Worm (Caenorhabditis elegans): ENCODE data around the gene Y57G11C.1147.
A peak's percentile ranks its signal among the peaks of the same experiment; 100 is the strongest.

The Y57G11C.1147 gene

ce11 chrIV:14836885-14837284 lies 39.6 kb upstream of the Y57G11C.1147 start, which contains the start of gene Y57G11C.22:
Gene Y57G11C.22, plus strand, starts transcription at chrIV:14837211.
- TF ChIP-seq ceh-90 (tag; optimal IDR thresholded peaks at IDR 0.05): no peak
- peak; percentile 39 for TF ChIP-seq fkh-8 (tag; optimal IDR thresholded peaks at IDR 0.05)
- no peak for TF ChIP-seq Y116A8C.19 (tag; optimal IDR thresholded peaks at IDR 0.05; ENCODE audit: borderline replicate concordance)
- TF ChIP-seq sox-4 (tag; optimal IDR thresholded peaks at IDR 0.05): peak; percentile 14
- TF ChIP-seq nhr-28 (tag; optimal IDR thresholded peaks at IDR 0.05): no peak
- no peak for TF ChIP-seq lin-39 (tag; optimal IDR thresholded peaks at IDR 0.05)
- no peak for TF ChIP-seq tlp-1 (tag; optimal IDR thresholded peaks at IDR 0.05)
- no peak for TF ChIP-seq mef-2 (tag; optimal IDR thresholded peaks at IDR 0.05)
- TF ChIP-seq ceh-82 (tag; optimal IDR thresholded peaks at IDR 0.05): peak; percentile 16 to 66 (median 27)
- TF ChIP-seq isw-1 (GFP tag; IDR thresholded peaks at IDR 0.05): no peak; the same call in 1 of the 2 replicates
- TF ChIP-seq efl-1 (optimal IDR thresholded peaks at IDR 0.05): peak; percentile 71 to 82
- TF ChIP-seq efl-1 (GFP tag; optimal IDR thresholded peaks at IDR 0.05 in 1 of 2): peak in 1 of 2 experiments; percentile 64
- TF ChIP-seq mab-9 (GFP tag; IDR thresholded peaks at IDR 0.05): no peak
- no peak for TF ChIP-seq vab-15 (tag; optimal IDR thresholded peaks at IDR 0.05)
- no peak for TF ChIP-seq hlh-17 (GFP tag; optimal IDR thresholded peaks at IDR 0.05; ENCODE audit: borderline replicate concordance)
- no peak for TF ChIP-seq hlh-4 (tag; optimal IDR thresholded peaks at IDR 0.05)
- no peak for TF ChIP-seq C34B4.2 (tag; optimal IDR thresholded peaks at IDR 0.05)
- no peak for TF ChIP-seq zag-1 (tag; optimal IDR thresholded peaks at IDR 0.05)
- peak; percentile 72 for TF ChIP-seq swsn-7 (tag; optimal IDR thresholded peaks at IDR 0.05)
- no peak for TF ChIP-seq sup-37 (GFP tag; optimal IDR thresholded peaks at IDR 0.05)
- no peak for TF ChIP-seq fos-1 (tag; optimal IDR thresholded peaks at IDR 0.05)
- no peak for TF ChIP-seq lin-14 (GFP tag; optimal IDR thresholded peaks at IDR 0.05)
- TF ChIP-seq nhr-76 (tag; optimal IDR thresholded peaks at IDR 0.05): no peak
- TF ChIP-seq nhr-47 (tag; optimal IDR thresholded peaks at IDR 0.05): peak; percentile 67
- no peak for TF ChIP-seq mdl-1 (tag; optimal IDR thresholded peaks at IDR 0.05)
- TF ChIP-seq rnt-1 (tag; optimal IDR thresholded peaks at IDR 0.05): no peak
- no peak for TF ChIP-seq egl-13 (tag; optimal IDR thresholded peaks at IDR 0.05)
- TF ChIP-seq elt-3 (tag; optimal IDR thresholded peaks at IDR 0.05): no peak
- no peak for TF ChIP-seq nhr-11 (tag; optimal IDR thresholded peaks at IDR 0.05)
- TF ChIP-seq pag-3 (tag; optimal IDR thresholded peaks at IDR 0.05; ENCODE audit: borderline replicate concordance, insufficient read depth): no peak
- TF ChIP-seq aly-2 (tag; optimal IDR thresholded peaks at IDR 0.05): no peak
- peak; percentile 63 for TF ChIP-seq unc-86 (tag; optimal IDR thresholded peaks at IDR 0.05)
- peak in 1 of 3 experiments; percentile 26 for TF ChIP-seq dpl-1 (GFP tag; optimal IDR thresholded peaks at IDR 0.05)
- no peak for TF ChIP-seq unc-62 (GFP tag; optimal IDR thresholded peaks at IDR 0.05)
- TF ChIP-seq nhr-237 (tag; optimal IDR thresholded peaks at IDR 0.05): no peak
- TF ChIP-seq dsc-1 (tag; optimal IDR thresholded peaks at IDR 0.05): peak; percentile 79
- no peak for TF ChIP-seq aha-1 (tag; optimal IDR thresholded peaks at IDR 0.05)
- no peak for TF ChIP-seq C04F5.9 (tag; optimal IDR thresholded peaks at IDR 0.05)
- peak; percentile 5 for TF ChIP-seq nhr-20 (tag; optimal IDR thresholded peaks at IDR 0.05)
- no peak for TF ChIP-seq hpl-2 (GFP tag; optimal IDR thresholded peaks at IDR 0.05)
- no peak for TF ChIP-seq lin-15B (tag; optimal IDR thresholded peaks at IDR 0.05)
- TF ChIP-seq nhr-19 (GFP tag; conservative IDR thresholded peaks at IDR 0.05): peak; percentile 29
- no peak for TF ChIP-seq fkh-10 (GFP tag; optimal IDR thresholded peaks at IDR 0.05)
- TF ChIP-seq pax-3 (tag; optimal IDR thresholded peaks at IDR 0.05): peak; percentile 5
- TF ChIP-seq lsy-2 (tag; optimal IDR thresholded peaks at IDR 0.05): peak; percentile 16 to 43
- no peak for TF ChIP-seq pqm-1 (tag; optimal IDR thresholded peaks at IDR 0.05)
- no peak for TF ChIP-seq sptf-1 (tag; optimal IDR thresholded peaks at IDR 0.05)
- TF ChIP-seq lir-3 (tag; optimal IDR thresholded peaks at IDR 0.05; ENCODE audit: poor library complexity): no peak
- TF ChIP-seq irx-1 (tag; optimal IDR thresholded peaks at IDR 0.05): no peak
- TF ChIP-seq nhr-71 (tag; optimal IDR thresholded peaks at IDR 0.05): peak; percentile 63
- TF ChIP-seq nhr-84 (tag; optimal IDR thresholded peaks at IDR 0.05): no peak
- no peak for TF ChIP-seq ces-1 (GFP tag; optimal IDR thresholded peaks at IDR 0.05)
- no peak for TF ChIP-seq ztf-11 (tag; optimal IDR thresholded peaks at IDR 0.05)
- no peak for TF ChIP-seq grh-1 (GFP tag; IDR thresholded peaks at IDR 0.05)

Measured in whole organism, L1 larva.